Worm (Caenorhabditis elegans) whole organism, L2 larva: ENCODE results near the gene F41G3.10.
A peak's percentile ranks its signal among the peaks of the same experiment; 100 is the strongest.

Experiments used
- C34F6.9 ChIP-seq: fragments of 150-350 bp; optimal IDR thresholded peaks from 2 replicates; lab custom pipeline; 2014; ENCODE audit warnings: missing biosample characterization, missing genetic modification characterization
- F13H6.1 ChIP-seq: sonication (generic microtip); optimal IDR thresholded peaks from 2 replicates; lab custom pipeline; 2016; ENCODE audit warnings: missing genetic modification characterization, missing compliant biosample characterization
- alr-1 ChIP-seq: fragments of 150-350 bp; optimal IDR thresholded peaks from 2 replicates; lab custom pipeline; 2014; ENCODE audit warnings: missing biosample characterization, missing genetic modification characterization
- aly-2 ChIP-seq: fragments of 150-350 bp; optimal IDR thresholded peaks from 2 replicates; lab custom pipeline; 2014; ENCODE audit warnings: missing biosample characterization, missing genetic modification characterization
- ama-1 ChIP-seq: fragments of 150-350 bp; optimal IDR thresholded peaks from 2 replicates; lab custom pipeline; 2018; ENCODE audit warnings: inconsistent platforms
- blmp-1 ChIP-seq: sonication (generic microtip); optimal IDR thresholded peaks from 2 replicates; lab custom pipeline; 2017; ENCODE audit warnings: missing genetic modification characterization, mild to moderate bottlenecking, missing compliant biosample characterization, antibody characterized with exemption, moderate library complexity; ENCODE audit not compliant: insufficient read depth
- ceh-82 ChIP-seq: fragments of 150-350 bp; optimal IDR thresholded peaks from 2 replicates; lab custom pipeline; 2014; ENCODE audit warnings: missing biosample characterization, missing genetic modification characterization
- crh-2 ChIP-seq: sonication (generic microtip); optimal IDR thresholded peaks from 2 replicates; lab custom pipeline; 2017; ENCODE audit warnings: missing biosample characterization, missing genetic modification characterization
- dmd-4 ChIP-seq: sonication (generic microtip); optimal IDR thresholded peaks from 2 replicates; lab custom pipeline; 2017; ENCODE audit warnings: missing biosample characterization, missing genetic modification characterization
- egl-27 ChIP-seq: sonication (generic microtip); optimal IDR thresholded peaks from 3 replicates; lab custom pipeline; 2017; ENCODE audit warnings: missing biosample characterization, missing genetic modification reagents, missing genetic modification characterization
- elt-1 ChIP-seq: fragments of 150-350 bp; optimal IDR thresholded peaks from 2 replicates; lab custom pipeline; 2014; ENCODE audit warnings: missing biosample characterization, missing genetic modification characterization
- elt-3 ChIP-seq: sonication (generic microtip); optimal IDR thresholded peaks from 2 replicates; lab custom pipeline; 2017; ENCODE audit warnings: missing biosample characterization, missing genetic modification characterization
- fos-1 ChIP-seq: fragments of 150-350 bp; optimal IDR thresholded peaks from 2 replicates; lab custom pipeline; 2014; ENCODE audit warnings: missing biosample characterization, missing genetic modification characterization
- gmeb-1 ChIP-seq: fragments of 150-350 bp; optimal IDR thresholded peaks from 2 replicates; lab custom pipeline; 2014; ENCODE audit warnings: missing biosample characterization, missing genetic modification characterization
- lin-11 ChIP-seq: fragments of 150-350 bp; sonication (generic microtip); optimal IDR thresholded peaks from 2 replicates; lab custom pipeline; 2014; ENCODE audit warnings: missing biosample characterization, missing genetic modification characterization, inconsistent platforms, mixed read lengths
- lin-39 ChIP-seq: fragments of 150-350 bp; optimal IDR thresholded peaks from 2 replicates; lab custom pipeline; 2014; ENCODE audit warnings: missing biosample characterization, missing genetic modification reagents, missing genetic modification characterization
- lsy-2 ChIP-seq, 2 experiments: fragments of 150-350 bp in 1 of 2; sonication (generic microtip) in 1 of 2; optimal IDR thresholded peaks; 2 replicates each; lab custom pipeline; 2014 to 2017; ENCODE audit warnings: missing biosample characterization in 2 of 2, missing genetic modification characterization in 2 of 2
- mab-5 ChIP-seq: fragments of 150-350 bp; optimal IDR thresholded peaks from 2 replicates; lab custom pipeline; 2014; ENCODE audit warnings: missing biosample characterization, missing genetic modification characterization
- mbf-1 ChIP-seq: sonication (generic microtip); optimal IDR thresholded peaks from 2 replicates; lab custom pipeline; 2017; ENCODE audit warnings: missing biosample characterization, missing genetic modification characterization
- mdl-1 ChIP-seq, 2 experiments: fragments of 150-350 bp in 1 of 2; sonication (generic microtip) in 1 of 2; optimal IDR thresholded peaks; 2 replicates each; lab custom pipeline; 2017; ENCODE audit warnings: missing biosample characterization in 2 of 2, missing genetic modification characterization in 2 of 2
- nhr-11 ChIP-seq: fragments of 150-350 bp; optimal IDR thresholded peaks from 2 replicates; lab custom pipeline; 2014; ENCODE audit warnings: missing biosample characterization, missing genetic modification characterization
- nhr-12 ChIP-seq: fragments of 150-350 bp; optimal IDR thresholded peaks from 2 replicates; lab custom pipeline; 2014; ENCODE audit warnings: missing biosample characterization, missing genetic modification characterization
- nhr-129 ChIP-seq: fragments of 150-350 bp; optimal IDR thresholded peaks from 2 replicates; lab custom pipeline; 2014; ENCODE audit warnings: missing biosample characterization, missing genetic modification characterization
- nhr-21 ChIP-seq: fragments of 150-350 bp; optimal IDR thresholded peaks from 2 replicates; lab custom pipeline; 2014; ENCODE audit warnings: missing biosample characterization, missing genetic modification characterization
- nhr-23 ChIP-seq: fragments of 150-350 bp; optimal IDR thresholded peaks from 2 replicates; lab custom pipeline; 2014; ENCODE audit warnings: missing biosample characterization, missing genetic modification reagents, missing genetic modification characterization
- nhr-6 ChIP-seq: fragments of 150-350 bp; optimal IDR thresholded peaks from 2 replicates; lab custom pipeline; 2014; ENCODE audit warnings: missing biosample characterization, missing genetic modification characterization
- sem-4 ChIP-seq: fragments of 150-350 bp; optimal IDR thresholded peaks from 2 replicates; lab custom pipeline; 2014; ENCODE audit warnings: missing biosample characterization, missing genetic modification reagents, missing genetic modification characterization
- skn-1 ChIP-seq: sonication (generic microtip); optimal IDR thresholded peaks from 2 replicates; lab custom pipeline; 2017; ENCODE audit warnings: missing biosample characterization, missing genetic modification characterization
- sma-3 ChIP-seq: sonication (generic microtip); optimal IDR thresholded peaks from 2 replicates; lab custom pipeline; 2016; ENCODE audit warnings: missing genetic modification reagents, missing genetic modification characterization, missing compliant biosample characterization
- sma-9 ChIP-seq, 2 experiments: fragments of 150-350 bp in 1 of 2; sonication (generic microtip) in 1 of 2; optimal IDR thresholded peaks; 2 replicates each; lab custom pipeline; 2014 to 2016; ENCODE audit warnings: missing genetic modification characterization in 2 of 2, mild to moderate bottlenecking in 1 of 2, missing biosample characterization in 1 of 2, missing compliant biosample characterization in 1 of 2, missing genetic modification reagents in 1 of 2, moderate library complexity in 1 of 2
- snpc-4 ChIP-seq: fragments of 150-350 bp; optimal IDR thresholded peaks from 2 replicates; lab custom pipeline; 2014; ENCODE audit warnings: missing biosample characterization, missing genetic modification characterization
- unc-39 ChIP-seq: fragments of 150-350 bp; optimal IDR thresholded peaks from 2 replicates; lab custom pipeline; 2014; ENCODE audit warnings: missing biosample characterization, missing genetic modification characterization
- unc-55 ChIP-seq: fragments of 150-350 bp; sonication (generic microtip); optimal IDR thresholded peaks from 3 replicates; lab custom pipeline; 2014; ENCODE audit warnings: missing biosample characterization, missing genetic modification reagents, missing genetic modification characterization
- unc-62 ChIP-seq: fragments of 150-350 bp; optimal IDR thresholded peaks from 2 replicates; lab custom pipeline; 2014; ENCODE audit warnings: missing biosample characterization, missing genetic modification reagents, missing genetic modification characterization
- zag-1 ChIP-seq: fragments of 150-350 bp; optimal IDR thresholded peaks from 2 replicates; lab custom pipeline; 2014; ENCODE audit warnings: missing biosample characterization, missing genetic modification characterization
- ztf-1 ChIP-seq: fragments of 200-800 bp; sonication (Bioruptor generic); conservative IDR thresholded peaks from 2 replicates; pipeline ENCODE4 v1.3.6; 2022; ENCODE audit warnings: missing genetic modification characterization, missing compliant biosample characterization
- ztf-4 ChIP-seq: fragments of 150-350 bp; optimal IDR thresholded peaks from 2 replicates; lab custom pipeline; 2014; ENCODE audit warnings: missing biosample characterization, missing genetic modification characterization

The F41G3.10 gene

DNA sequence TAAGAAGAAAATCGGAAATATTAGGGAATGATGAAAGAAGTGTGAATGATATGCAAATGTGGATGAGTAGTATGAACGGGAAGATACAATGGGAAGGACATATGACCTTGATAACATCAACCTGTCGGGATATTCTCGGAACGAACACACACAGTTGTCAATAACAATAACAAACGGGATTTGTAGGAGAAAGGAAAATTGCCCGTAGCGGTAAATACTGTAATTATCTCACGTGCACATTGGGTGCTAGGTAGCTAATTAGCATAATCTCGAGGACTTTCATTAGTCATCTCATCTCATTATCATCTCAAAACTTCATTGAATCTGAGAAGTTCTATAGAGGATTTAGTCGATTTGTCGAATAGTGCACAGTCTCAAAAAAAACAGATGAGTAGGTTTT lies 36.3 kb downstream of the F41G3.10 start:
- TF ChIP-seq egl-27 (tag; lab: Kevin White, UChicago) (no peak), nhr-21 (tag; lab: Kevin White, UChicago) (no peak), nhr-6 (tag; lab: Kevin White, UChicago) (no peak)

- TF ChIP-seq elt-1 (tag; lab: Kevin White, UChicago) (peak; percentile 42), sem-4 (tag; lab: Kevin White, UChicago) (peak; percentile 16), lin-11 (tag; lab: Kevin White, UChicago) (no peak), gmeb-1 (no peak), ceh-82 (tag; lab: Kevin White, UChicago) (no peak), unc-62 (GFP tag; lab: Kevin White, UChicago) (no peak), nhr-21 (tag; lab: Kevin White, UChicago) (peak; percentile 92), mdl-1 (tag; optimal IDR thresholded peaks at IDR 0.05; lab: Kevin White, UChicago) (no peak), lin-39 (tag; lab: Kevin White, UChicago) (no peak), egl-27 (tag; lab: Kevin White, UChicago) (peak; percentile 9), blmp-1 (tag; lab: Kevin White, UChicago) (peak; percentile 92), skn-1 (tag; lab: Kevin White, UChicago) (no peak), crh-2 (tag; lab: Kevin White, UChicago) (no peak), nhr-11 (tag; lab: Kevin White, UChicago) (no peak), lsy-2 (tag; optimal IDR thresholded peaks at IDR 0.05; lab: Kevin White, UChicago) (peak in 1 of 2 experiments; percentile 63), sma-9 (GFP tag; optimal IDR thresholded peaks at IDR 0.05; lab: Kevin White, UChicago) (peak; percentile 84), sma-9 (tag; optimal IDR thresholded peaks at IDR 0.05; lab: Kevin White, UChicago) (no peak), elt-3 (tag; lab: Kevin White, UChicago) (no peak), unc-55 (no peak), ztf-4 (tag; lab: Kevin White, UChicago) (no peak), sma-3 (GFP tag; lab: Kevin White, UChicago) (peak; percentile 51), fos-1 (tag; lab: Kevin White, UChicago) (peak; percentile 33), mbf-1 (tag; lab: Kevin White, UChicago) (no peak)
Measured at ce11 chrII:6712177-6712981, 36.9 kb downstream of the F41G3.10 start, which contains the start of the genes dpy-10 and T14B4.19. Gene dpy-10 (minus strand): TSS chrII:6712227. Gene T14B4.19 (minus strand): TSS chrII:6712931.

- no peak for TF ChIP-seq alr-1
- TF ChIP-seq zag-1 (tag; lab: Kevin White, UChicago) = no peak
Measured at ce11 chrII:6710596-6710995, 38.7 kb downstream of the F41G3.10 start.

DNA sequence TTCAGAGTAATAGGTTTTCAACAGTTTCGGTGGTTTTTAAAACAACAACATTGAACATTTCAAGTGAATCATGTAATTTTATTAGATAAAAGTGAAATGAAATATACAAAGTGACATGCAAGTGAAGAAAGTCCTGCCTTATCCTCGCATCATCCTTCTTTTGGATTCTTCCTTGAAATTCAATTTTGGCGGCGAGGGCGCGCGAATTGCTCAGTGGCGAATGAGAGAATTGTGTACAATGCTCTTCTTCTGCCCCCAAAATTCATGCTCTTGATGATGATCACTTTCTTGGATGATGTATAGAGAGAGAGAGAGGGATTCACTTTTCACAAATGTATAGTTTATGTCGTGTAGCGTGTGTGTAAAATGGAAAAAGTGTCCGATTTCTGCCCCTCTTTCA lies 39.6 kb downstream of the F41G3.10 start:
- TF ChIP-seq nhr-23 (tag; lab: Kevin White, UChicago) (no peak), mab-5 (tag; lab: Kevin White, UChicago) (no peak), sma-3 (GFP tag; lab: Kevin White, UChicago) (no peak), nhr-21 (tag; lab: Kevin White, UChicago) (peak; percentile 20), ztf-1 (GFP tag; lab: Robert Waterston, UW) (no peak)

DNA sequence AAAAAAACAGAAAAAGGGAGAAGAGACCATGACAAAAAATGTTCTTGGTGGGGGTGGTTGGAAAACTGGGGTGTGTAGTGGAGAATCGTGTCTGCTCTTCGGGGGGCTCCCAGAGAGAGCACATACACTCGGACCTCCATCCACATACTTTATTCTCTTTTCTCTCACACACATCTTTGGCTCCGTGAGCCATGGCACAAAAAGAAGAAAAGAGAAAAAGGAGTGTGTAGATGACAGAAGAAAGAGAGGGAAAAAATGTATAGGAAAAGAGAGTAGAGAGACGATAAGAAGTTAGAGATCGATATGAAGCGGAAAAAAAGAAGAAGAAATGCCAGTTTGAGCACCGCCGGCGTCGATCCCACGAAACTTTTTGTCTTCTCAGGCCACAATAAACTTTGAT lies 40.3 kb downstream of the F41G3.10 start:
- no peak for TF ChIP-seq nhr-12 (tag; lab: Kevin White, UChicago)
- TF ChIP-seq lin-39 (tag; lab: Kevin White, UChicago) = no peak
- peak; percentile 76 for TF ChIP-seq nhr-129 (tag; lab: Kevin White, UChicago)
- no peak for TF ChIP-seq sem-4 (tag; lab: Kevin White, UChicago)
- no peak for TF ChIP-seq alr-1
- TF ChIP-seq ceh-82 (tag; lab: Kevin White, UChicago) = no peak
- TF ChIP-seq F13H6.1 (tag; lab: Kevin White, UChicago) = peak; percentile 76
- TF ChIP-seq ztf-1 (GFP tag; lab: Robert Waterston, UW) = no peak
- TF ChIP-seq unc-39 (tag; lab: Kevin White, UChicago) = no peak
- TF ChIP-seq nhr-11 (tag; lab: Kevin White, UChicago) = no peak
- TF ChIP-seq sma-9 (GFP tag; optimal IDR thresholded peaks at IDR 0.05; lab: Kevin White, UChicago) = peak; percentile 57
- no peak for TF ChIP-seq sma-9 (tag; optimal IDR thresholded peaks at IDR 0.05; lab: Kevin White, UChicago)
- no peak for TF ChIP-seq mdl-1 (tag; optimal IDR thresholded peaks at IDR 0.05; lab: Kevin White, UChicago)
- TF ChIP-seq crh-2 (tag; lab: Kevin White, UChicago) = peak; percentile 39
- TF ChIP-seq aly-2 (tag; lab: Kevin White, UChicago) = no peak
- TF ChIP-seq C34F6.9 (tag; lab: Kevin White, UChicago) = peak; percentile 81
- no peak for TF ChIP-seq sma-3 (GFP tag; lab: Kevin White, UChicago)
- peak; percentile 21 for TF ChIP-seq lin-11 (tag; lab: Kevin White, UChicago)
- no peak for TF ChIP-seq ama-1 (lab: Kevin White, UChicago)
- peak; percentile 79 for TF ChIP-seq zag-1 (tag; lab: Kevin White, UChicago)
- peak; percentile 72 for TF ChIP-seq unc-55
- peak; percentile 24 to 54 for TF ChIP-seq lsy-2 (tag; optimal IDR thresholded peaks at IDR 0.05; lab: Kevin White, UChicago)
- TF ChIP-seq ztf-4 (tag; lab: Kevin White, UChicago) = no peak
- no peak for TF ChIP-seq mbf-1 (tag; lab: Kevin White, UChicago)
- peak; percentile 60 for TF ChIP-seq mab-5 (tag; lab: Kevin White, UChicago)
- peak; percentile 7 for TF ChIP-seq snpc-4
- no peak for TF ChIP-seq dmd-4 (tag; lab: Kevin White, UChicago)
- TF ChIP-seq skn-1 (tag; lab: Kevin White, UChicago) = no peak
